Fruit fly (Drosophila melanogaster): Measurements from ENCODE around the gene glob2.

DNA sequence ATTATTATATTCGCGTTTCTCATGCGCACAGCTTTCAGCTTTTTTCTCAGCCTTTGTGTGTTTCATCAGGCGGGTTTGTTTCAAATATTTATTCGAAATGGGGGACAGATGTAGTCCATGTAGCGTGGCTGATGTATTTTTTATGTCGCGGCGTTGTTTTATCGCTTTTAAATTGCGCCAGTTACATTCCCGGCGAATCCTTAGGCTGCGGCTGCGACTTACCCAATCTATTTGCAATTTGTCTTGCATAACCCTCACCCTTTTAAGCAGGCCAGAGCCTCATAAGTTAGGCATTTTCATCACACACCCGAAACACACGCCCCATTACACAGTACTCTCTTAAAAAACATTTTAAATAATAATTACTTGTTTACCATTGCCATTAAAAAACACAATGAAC is 21.1 kb upstream of the glob2 start, which contains the start of gene sunz:
- no peak for TF ChIP-seq EcR (GFP tag; optimal IDR thresholded peaks at IDR 0.05)
- no peak for TF ChIP-seq Pif1A (GFP tag; optimal IDR thresholded peaks at IDR 0.05)
- TF ChIP-seq CG14655 (GFP tag; optimal IDR thresholded peaks at IDR 0.05) = no peak
- no peak for TF ChIP-seq CG15710 (tag; optimal IDR thresholded peaks at IDR 0.05)
- no peak for TF ChIP-seq rn (GFP tag; IDR thresholded peaks at IDR 0.05)
- TF ChIP-seq CG8301 (tag; optimal IDR thresholded peaks at IDR 0.05) = no peak
- no peak for TF ChIP-seq Snoo (tag; optimal IDR thresholded peaks at IDR 0.05)
- TF ChIP-seq CG34367 (tag; optimal IDR thresholded peaks at IDR 0.05) = no peak
- TF ChIP-seq CG8159 (tag; optimal IDR thresholded peaks at IDR 0.05) = no peak
- no peak for TF ChIP-seq fd96Ca (GFP tag; IDR thresholded peaks at IDR 0.05)

All from whole organism, pupa.